Fruit fly (Drosophila melanogaster): Measurements from ENCODE around the gene CG9921.

The CG9921 gene

DNA sequence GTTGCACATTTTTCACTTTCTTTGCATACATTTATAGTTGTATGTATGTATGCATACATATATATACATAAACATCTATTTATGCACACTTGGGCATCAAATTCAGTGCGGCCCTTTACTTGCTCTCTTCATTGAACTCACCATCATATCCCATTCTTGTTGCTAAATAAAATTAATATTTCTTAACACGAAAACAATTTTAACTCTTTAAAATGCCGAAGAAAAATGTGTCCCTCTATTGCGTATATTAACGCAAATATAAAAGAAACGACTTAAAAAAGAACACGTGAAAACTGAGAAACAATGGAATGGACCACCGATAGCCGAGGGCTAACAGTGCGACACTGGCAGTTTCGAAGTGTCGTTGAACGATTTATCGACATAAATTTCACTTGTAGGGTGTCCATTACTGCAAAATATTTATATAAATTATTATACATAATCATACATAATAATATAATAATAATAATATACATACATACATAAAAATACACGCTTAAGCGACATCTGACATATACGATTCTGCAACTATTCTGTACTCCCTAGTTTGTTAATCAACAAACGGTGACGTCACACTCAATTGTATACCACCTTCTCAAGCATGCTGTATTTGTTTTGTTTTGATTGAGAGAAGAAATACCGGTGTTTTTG is 25.4 kb upstream of the CG9921 start, which contains the start of the genes U2af50 and PIG-Q (continued):
- TF ChIP-seq ssp (GFP tag; IDR thresholded peaks at IDR 0.05) (peak; percentile 91), Oaz (GFP tag; IDR thresholded peaks at IDR 0.05) (no peak; the same call in 1 of the 2 replicates), gt (GFP tag; IDR thresholded peaks at IDR 0.05) (no peak), kah (GFP tag; optimal IDR thresholded peaks at IDR 0.05) (peak; percentile 82), phol (tag; optimal IDR thresholded peaks at IDR 0.05) (peak; percentile 95), CG10431 (GFP tag; optimal IDR thresholded peaks at IDR 0.05) (peak; percentile 63), Hr51 (GFP tag; optimal IDR thresholded peaks at IDR 0.05) (peak; percentile 45 to 94), Dp (GFP tag; optimal IDR thresholded peaks at IDR 0.05) (peak; percentile 17), Rfx (GFP tag; IDR thresholded peaks at IDR 0.05) (peak; percentile 93), ems (GFP tag; optimal IDR thresholded peaks at IDR 0.05) (peak; percentile 46), Med (GFP tag) (peak; percentile 90), E2f1 (GFP tag; IDR thresholded peaks at IDR 0.05) (peak; percentile 92; the same call in 1 of the 2 replicates), al (GFP tag; IDR thresholded peaks at IDR 0.05) (peak; percentile 91; the same call in 1 of the 2 replicates), CG4282 (GFP tag; optimal IDR thresholded peaks at IDR 0.05) (no peak), CG3065 (GFP tag; optimal IDR thresholded peaks at IDR 0.05) (peak; percentile 84), YL-1 (GFP tag; optimal IDR thresholded peaks at IDR 0.05) (peak; percentile 51), CG18764 (GFP tag; optimal IDR thresholded peaks at IDR 0.05) (peak; percentile 91), mirr (GFP tag; optimal IDR thresholded peaks at IDR 0.05) (no peak), eve (GFP tag; optimal IDR thresholded peaks at IDR 0.05) (no peak), CG12659 (GFP tag; optimal IDR thresholded peaks at IDR 0.05) (peak; percentile 95), ham (GFP tag; IDR thresholded peaks at IDR 0.05) (no peak), CG17612 (GFP tag; IDR thresholded peaks at IDR 0.05) (no peak; the same call in none of the 2 replicates), CG2129 (GFP tag; IDR thresholded peaks at IDR 0.05; ENCODE audit: partially characterized antibody) (no peak), CG8089 (GFP tag; optimal IDR thresholded peaks at IDR 0.05) (peak; percentile 47), CG33213 (GFP tag; optimal IDR thresholded peaks at IDR 0.05) (peak; percentile 32), CG17829 (tag; optimal IDR thresholded peaks at IDR 0.05) (peak; percentile 95), ftz-f1 (GFP tag; optimal IDR thresholded peaks at IDR 0.05) (no peak), CG4617 (GFP tag; optimal IDR thresholded peaks at IDR 0.05; ENCODE audit: borderline replicate concordance) (peak; percentile 62), CG12391 (tag; optimal IDR thresholded peaks at IDR 0.05) (peak; percentile 96), CG31365 (tag; optimal IDR thresholded peaks at IDR 0.05) (no peak), CG14710 (tag; optimal IDR thresholded peaks at IDR 0.05) (peak; percentile 97), CG11398 (GFP tag; optimal IDR thresholded peaks at IDR 0.05) (peak; percentile 30), CG5180 (GFP tag; optimal IDR thresholded peaks at IDR 0.05) (no peak), CG12155 (GFP tag; optimal IDR thresholded peaks at IDR 0.05) (peak; percentile 89), zfh2 (GFP tag; optimal IDR thresholded peaks at IDR 0.05) (peak; percentile 67), pb (GFP tag; optimal IDR thresholded peaks at IDR 0.05) (no peak), bsh (GFP tag; optimal IDR thresholded peaks at IDR 0.05) (peak; percentile 77 to 96), Hr78 (GFP tag; optimal IDR thresholded peaks at IDR 0.05) (no peak), jigr1 (GFP tag; IDR thresholded peaks at IDR 0.05) (no peak; the same call in 2 of the 3 replicates), CG18011 (GFP tag; optimal IDR thresholded peaks at IDR 0.05) (peak; percentile 62), CG12769 (tag; optimal IDR thresholded peaks at IDR 0.05) (no peak), Elba2 (GFP tag; optimal IDR thresholded peaks at IDR 0.05) (peak; percentile 30), CG7786 (GFP tag; optimal IDR thresholded peaks at IDR 0.05) (peak; percentile 65), CG8478 (optimal IDR thresholded peaks at IDR 0.05) (no peak), vvl (GFP tag; IDR thresholded peaks at IDR 0.05) (peak; percentile 97), CG2875 (GFP tag; optimal IDR thresholded peaks at IDR 0.05) (peak; percentile 85), CG14860 (GFP tag; IDR thresholded peaks at IDR 0.05; ENCODE audit: partially characterized antibody) (no peak), CG4730 (GFP tag; IDR thresholded peaks at IDR 0.05) (no peak; the same call in 1 of the 2 replicates), CG32767 (GFP tag; IDR thresholded peaks at IDR 0.05) (peak; percentile 90)
